Worm (Caenorhabditis elegans) whole organism, L4 larva: Measurements from ENCODE around the gene rbx-1.

Experiments
- F44E2.7 ChIP-seq: fragments of 200-800 bp; sonication (Bioruptor generic); IDR thresholded peaks from 2 replicates; pipeline ENCODE4 v2.1.2; 2022; ENCODE audit warnings: missing genetic modification characterization, missing compliant biosample characterization
- ama-1 ChIP-seq: fragments of 150-350 bp; optimal IDR thresholded peaks from 2 replicates; lab custom pipeline; 2014; ENCODE audit warnings: inconsistent platforms, mixed read lengths
- ceh-82 ChIP-seq: sonication (generic microtip); optimal IDR thresholded peaks from 2 replicates; lab custom pipeline; 2017; ENCODE audit warnings: missing biosample characterization, missing genetic modification characterization
- ces-1 ChIP-seq: fragments of 150-350 bp; sonication (generic microtip); optimal IDR thresholded peaks from 4 replicates; lab custom pipeline; 2014; ENCODE audit warnings: missing biosample characterization, missing genetic modification reagents, missing genetic modification characterization
- egl-27 ChIP-seq: sonication (generic microtip); optimal IDR thresholded peaks from 3 replicates; lab custom pipeline; 2017; ENCODE audit warnings: missing biosample characterization, missing genetic modification reagents, missing genetic modification characterization
- fkh-10 ChIP-seq: fragments of 150-350 bp; optimal IDR thresholded peaks from 2 replicates; lab custom pipeline; 2014; ENCODE audit warnings: missing biosample characterization, missing genetic modification reagents, missing genetic modification characterization
- lin-39 ChIP-seq: fragments of 150-350 bp; optimal IDR thresholded peaks from 2 replicates; lab custom pipeline; 2014; ENCODE audit warnings: missing biosample characterization, missing genetic modification reagents, missing genetic modification characterization
- mep-1 ChIP-seq: fragments of 150-350 bp; sonication (generic microtip); optimal IDR thresholded peaks from 3 replicates; lab custom pipeline; 2014; ENCODE audit warnings: missing biosample characterization, missing genetic modification characterization
- nhr-102 ChIP-seq: sonication (generic microtip); optimal IDR thresholded peaks from 2 replicates; lab custom pipeline; 2016; ENCODE audit warnings: mild to moderate bottlenecking, missing genetic modification characterization, moderate library complexity, missing compliant biosample characterization
- nhr-77 ChIP-seq: fragments of 150-350 bp; optimal IDR thresholded peaks from 2 replicates; lab custom pipeline; 2014; ENCODE audit warnings: missing biosample characterization, missing genetic modification characterization
- saeg-2 ChIP-seq: fragments of 200-800 bp; sonication (Bioruptor generic); IDR thresholded peaks from 2 replicates; pipeline ENCODE4 v1.3.6; 2022; ENCODE audit warnings: missing genetic modification reagents, missing genetic modification characterization, missing compliant biosample characterization
- snpc-4 ChIP-seq: fragments of 150-350 bp; optimal IDR thresholded peaks from 2 replicates; lab custom pipeline; 2014; ENCODE audit warnings: missing biosample characterization, missing genetic modification characterization
- unc-39 ChIP-seq: sonication (generic microtip); optimal IDR thresholded peaks from 2 replicates; lab custom pipeline; 2017; ENCODE audit warnings: missing biosample characterization, missing genetic modification characterization

DNA sequence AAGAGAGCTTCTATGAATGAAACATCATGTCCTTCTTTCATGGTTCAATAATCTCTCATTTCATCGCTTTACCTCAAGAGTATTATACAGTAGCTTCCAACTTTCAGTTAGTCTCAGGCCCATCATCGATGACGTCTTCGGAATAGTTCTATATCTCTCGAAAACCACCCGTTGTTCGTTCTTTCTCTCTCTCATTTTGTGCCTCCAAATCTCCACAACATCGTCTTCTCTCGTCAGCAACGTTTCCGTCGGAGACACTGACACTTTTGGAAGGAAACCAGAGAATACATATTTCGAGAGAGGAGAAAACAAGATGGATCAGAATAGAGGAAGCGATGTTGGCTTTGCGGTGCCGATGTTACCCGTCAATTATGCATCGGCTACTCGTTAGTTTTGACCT is 41.5 kb upstream of the rbx-1 start:
- TF ChIP-seq unc-39 (no peak), lin-39 (tag; lab: Kevin White, UChicago) (no peak), ama-1 (lab: Kevin White, UChicago) (peak; percentile 43), ces-1 (GFP tag; lab: Kevin White, UChicago) (no peak), egl-27 (tag; lab: Kevin White, UChicago) (no peak), mep-1 (no peak), saeg-2 (0 out of 2 replicates have a peak, but pooled peaks have one; percentile 17), F44E2.7 (GFP tag; lab: Robert Waterston, UW) (no peak), snpc-4 (no peak), nhr-102 (tag; lab: Kevin White, UChicago) (no peak), ceh-82 (tag; lab: Kevin White, UChicago) (no peak), nhr-77 (tag; lab: Kevin White, UChicago) (no peak), fkh-10 (no peak)
